Fruit fly (Drosophila melanogaster) whole organism, embryonic: ENCODE measurements around the gene BORCS6.

Experiments
- Aef1 ChIP-seq: fragments of 200-800 bp; sonication (Bioruptor generic); IDR thresholded peaks from 3 replicates; pipeline ENCODE4 v1.3.6; 2022; ENCODE audit warnings: missing biosample characterization, missing genetic modification characterization
- BEAF-32 ChIP-seq: fragments of 200-800 bp; sonication (Bioruptor generic); optimal IDR thresholded peaks from 3 replicates; lab custom pipeline; 2017; ENCODE audit warnings: missing biosample characterization, missing genetic modification characterization, mild to moderate bottlenecking, moderate library complexity, missing genetic modification reagents
- C15 ChIP-seq: fragments of 200-800 bp; sonication (Bioruptor generic); IDR thresholded peaks from 3 replicates; pipeline ENCODE4 v1.3.6; 2022; ENCODE audit warnings: missing biosample characterization, missing genetic modification characterization
- CG11398 ChIP-seq: fragments of 200-800 bp; sonication (Bioruptor generic); optimal IDR thresholded peaks from 2 replicates; lab custom pipeline; 2016; ENCODE audit warnings: missing biosample characterization, missing genetic modification characterization
- CG11696 ChIP-seq: fragments of 200-800 bp; sonication (Bioruptor generic); IDR thresholded peaks from 2 replicates; pipeline ENCODE4 v1.3.6; 2022; ENCODE audit warnings: missing biosample characterization, missing genetic modification characterization
- CG12391 ChIP-seq: fragments of 200-800 bp; sonication (Bioruptor generic); optimal IDR thresholded peaks from 3 replicates; lab custom pipeline; 2018; ENCODE audit warnings: missing biosample characterization, mild to moderate bottlenecking, missing genetic modification characterization, moderate library complexity
- CG13287 ChIP-seq: fragments of 200-800 bp; sonication (Bioruptor generic); IDR thresholded peaks from 2 replicates; pipeline ENCODE4 v1.3.6; 2022; ENCODE audit warnings: missing biosample characterization, missing genetic modification characterization; ENCODE audit not compliant: partially characterized antibody
- CG14050 ChIP-seq: fragments of 200-800 bp; sonication (Bioruptor generic); IDR thresholded peaks from 3 replicates; pipeline ENCODE4 v1.3.6; 2022; ENCODE audit warnings: missing biosample characterization, missing genetic modification characterization
- CG15696 ChIP-seq: fragments of 200-800 bp; sonication (Bioruptor generic); optimal IDR thresholded peaks from 2 replicates; lab custom pipeline; 2019; ENCODE audit warnings: missing biosample characterization, mild to moderate bottlenecking, missing genetic modification characterization, moderate library complexity
- CG2875 ChIP-seq: fragments of 200-800 bp; sonication (Bioruptor generic); optimal IDR thresholded peaks from 2 replicates; lab custom pipeline; 2017; ENCODE audit warnings: missing biosample characterization, mild to moderate bottlenecking, missing genetic modification characterization, missing genetic modification reagents
- CG3726 ChIP-seq: fragments of 200-800 bp; sonication (Bioruptor generic); IDR thresholded peaks from 3 replicates; pipeline ENCODE4, ENCODE4 v1.3.6; 2022; ENCODE audit warnings: missing biosample characterization, missing genetic modification characterization
- CG6272 ChIP-seq: fragments of 200-800 bp; sonication (Bioruptor generic); IDR thresholded peaks from 2 replicates; pipeline ENCODE4 v1.3.6; 2022; ENCODE audit warnings: missing biosample characterization, missing genetic modification characterization
- CG7745 ChIP-seq: fragments of 200-800 bp; sonication (Bioruptor generic); optimal IDR thresholded peaks from 2 replicates; lab custom pipeline; 2018; ENCODE audit warnings: missing biosample characterization, mild to moderate bottlenecking, missing genetic modification characterization, moderate library complexity
- CG7839 ChIP-seq: fragments of 200-800 bp; sonication (Bioruptor generic); optimal IDR thresholded peaks from 3 replicates; lab custom pipeline; 2018; ENCODE audit warnings: missing biosample characterization, mild to moderate bottlenecking, missing genetic modification characterization, moderate library complexity
- CG9437 ChIP-seq: fragments of 200-800 bp; sonication (Bioruptor generic); optimal IDR thresholded peaks from 2 replicates; lab custom pipeline; 2018; ENCODE audit warnings: missing biosample characterization, mild to moderate bottlenecking, missing genetic modification characterization
- Camta ChIP-seq: fragments of 200-800 bp; sonication (Bioruptor generic); optimal IDR thresholded peaks from 2 replicates; lab custom pipeline; 2016; ENCODE audit warnings: missing biosample characterization, missing genetic modification characterization
- Chrac-16 ChIP-seq: fragments of 200-800 bp; sonication (Bioruptor generic); optimal IDR thresholded peaks from 3 replicates; lab custom pipeline; 2016; ENCODE audit warnings: missing biosample characterization, missing genetic modification characterization
- Dip2 ChIP-seq: fragments of 200-800 bp; sonication (Bioruptor generic); IDR thresholded peaks from 2 replicates; pipeline ENCODE4 v1.3.6; 2022; ENCODE audit warnings: missing biosample characterization, missing genetic modification characterization
- ERR ChIP-seq: fragments of 200-800 bp; sonication (Bioruptor generic); optimal IDR thresholded peaks from 2 replicates; lab custom pipeline; 2016; ENCODE audit warnings: missing biosample characterization, missing genetic modification characterization
- Ets65A ChIP-seq: fragments of 200-800 bp; sonication (Bioruptor generic); peaks from one replicate; lab custom pipeline; 2016; ENCODE audit warnings: missing biosample characterization, missing genetic modification characterization
- H15 ChIP-seq: fragments of 200-800 bp; sonication (Bioruptor generic); IDR thresholded peaks from 3 replicates; pipeline ENCODE4 v1.3.6; 2022; ENCODE audit warnings: missing biosample characterization, missing genetic modification characterization
- Hand ChIP-seq: fragments of 200-800 bp; sonication (Bioruptor generic); optimal IDR thresholded peaks from 2 replicates; lab custom pipeline; 2017; ENCODE audit warnings: mild to moderate bottlenecking, missing biosample characterization, missing genetic modification reagents, missing genetic modification characterization
- Hey ChIP-seq: fragments of 200-800 bp; sonication (Bioruptor generic); optimal IDR thresholded peaks from 3 replicates; lab custom pipeline; 2018; ENCODE audit warnings: missing biosample characterization, mild to moderate bottlenecking, missing genetic modification characterization
- MBD-R2 ChIP-seq: fragments of 200-800 bp; sonication (Bioruptor generic); IDR thresholded peaks from 2 replicates; pipeline ENCODE4 v1.3.6; 2022; ENCODE audit warnings: missing biosample characterization, missing genetic modification characterization
- MTF-1 ChIP-seq: fragments of 200-800 bp; sonication (Bioruptor generic); optimal IDR thresholded peaks from 2 replicates; lab custom pipeline; 2018; ENCODE audit warnings: missing biosample characterization, mild to moderate bottlenecking, missing genetic modification characterization, borderline replicate concordance
- Neu2 ChIP-seq: fragments of 200-800 bp; sonication (Bioruptor generic); optimal IDR thresholded peaks from 3 replicates; lab custom pipeline; 2016; ENCODE audit warnings: missing biosample characterization, missing genetic modification characterization, borderline replicate concordance
- PHDP ChIP-seq: fragments of 200-800 bp; sonication (Bioruptor generic); optimal IDR thresholded peaks from 3 replicates; lab custom pipeline; 2018; ENCODE audit warnings: missing biosample characterization, mild to moderate bottlenecking, missing genetic modification characterization, moderate library complexity
- Pdp1 ChIP-seq, 2 experiments: fragments of 200-800 bp; sonication (Bioruptor generic); optimal IDR thresholded peaks; 3 replicates each; lab custom pipeline; 2016; ENCODE audit warnings: missing biosample characterization in 2 of 2, missing genetic modification characterization in 2 of 2, mild to moderate bottlenecking in 1 of 2, moderate library complexity in 1 of 2
- Side ChIP-seq: fragments of 200-800 bp; sonication (Bioruptor generic); optimal IDR thresholded peaks from 2 replicates; lab custom pipeline; 2016; ENCODE audit warnings: missing biosample characterization, missing genetic modification characterization
- Tbp ChIP-seq: fragments of >200 bp; optimal IDR thresholded peaks from 2 replicates; lab custom pipeline; 2018; ENCODE audit warnings: missing biosample characterization, missing genetic modification characterization
- Xbp1 ChIP-seq: fragments of 200-800 bp; sonication (Bioruptor generic); optimal IDR thresholded peaks from 3 replicates; lab custom pipeline; 2016; ENCODE audit warnings: missing biosample characterization, mild to moderate bottlenecking, missing genetic modification characterization
- az2 ChIP-seq: fragments of 200-800 bp; sonication (Bioruptor generic); optimal IDR thresholded peaks from 3 replicates; lab custom pipeline; 2016; ENCODE audit warnings: missing biosample characterization, missing genetic modification characterization
- bcd ChIP-seq: fragments of 200-800 bp; sonication (Bioruptor generic); optimal IDR thresholded peaks from 2 replicates; lab custom pipeline; 2017; ENCODE audit warnings: missing biosample characterization, mild to moderate bottlenecking, missing genetic modification characterization
- bigmax ChIP-seq: fragments of 200-800 bp; sonication (Bioruptor generic); optimal IDR thresholded peaks from 2 replicates; lab custom pipeline; 2018; ENCODE audit warnings: missing biosample characterization, mild to moderate bottlenecking, missing genetic modification characterization
- bsh ChIP-seq, 2 experiments: fragments of 200-800 bp; sonication (Bioruptor generic); optimal IDR thresholded peaks; 2 replicates each; lab custom pipeline; 2017 to 2018; ENCODE audit warnings: mild to moderate bottlenecking in 2 of 2, missing biosample characterization in 2 of 2, missing genetic modification characterization in 2 of 2, moderate library complexity in 1 of 2
- cg ChIP-seq: fragments of 200-800 bp; sonication (Bioruptor generic); optimal IDR thresholded peaks from 3 replicates; lab custom pipeline; 2019; ENCODE audit warnings: missing biosample characterization, mild to moderate bottlenecking, missing genetic modification characterization, moderate library complexity
- dysf ChIP-seq: fragments of 200-800 bp; sonication (Bioruptor generic); IDR thresholded peaks from 3 replicates; pipeline ENCODE4 v1.3.6; 2022; ENCODE audit warnings: missing biosample characterization, missing genetic modification characterization
- fd3F ChIP-seq: fragments of 200-800 bp; sonication (Bioruptor generic); optimal IDR thresholded peaks from 2 replicates; lab custom pipeline; 2018; ENCODE audit warnings: missing biosample characterization, mild to moderate bottlenecking, missing genetic modification characterization, moderate library complexity
- h ChIP-seq: fragments of >200 bp; optimal IDR thresholded peaks from 2 replicates; lab custom pipeline; 2017
- lilli ChIP-seq: fragments of 200-800 bp; sonication (Bioruptor generic); optimal IDR thresholded peaks from 3 replicates; lab custom pipeline; 2016; ENCODE audit warnings: missing biosample characterization, missing genetic modification characterization
- lmd ChIP-seq: fragments of 200-800 bp; sonication (Bioruptor generic); IDR thresholded peaks from 2 replicates; pipeline ENCODE4 v1.3.6; 2022; ENCODE audit warnings: missing biosample characterization, missing genetic modification characterization
- luna ChIP-seq: fragments of 200-800 bp; sonication (Bioruptor generic); optimal IDR thresholded peaks from 2 replicates; lab custom pipeline; 2016; ENCODE audit warnings: missing biosample characterization, missing genetic modification characterization
- nmo ChIP-seq: fragments of 200-800 bp; sonication (Bioruptor generic); optimal IDR thresholded peaks from 2 replicates; lab custom pipeline; 2018; ENCODE audit warnings: missing biosample characterization, mild to moderate bottlenecking, missing genetic modification characterization, moderate library complexity
- scrt ChIP-seq: fragments of 200-800 bp; sonication (Bioruptor generic); optimal IDR thresholded peaks from 2 replicates; lab custom pipeline; 2018; ENCODE audit warnings: missing biosample characterization, mild to moderate bottlenecking, missing genetic modification characterization, moderate library complexity
- tna ChIP-seq: fragments of 200-800 bp; sonication (Bioruptor generic); IDR thresholded peaks from 2 replicates; pipeline ENCODE4 v1.3.6; 2022; ENCODE audit warnings: missing biosample characterization, missing genetic modification characterization; ENCODE audit not compliant: partially characterized antibody
- trem ChIP-seq: fragments of 200-800 bp; optimal IDR thresholded peaks from 3 replicates; lab custom pipeline; 2019; ENCODE audit warnings: missing biosample characterization, mild to moderate bottlenecking, missing genetic modification characterization, moderate library complexity
- tup ChIP-seq: fragments of 200-800 bp; sonication (Bioruptor generic); optimal IDR thresholded peaks from 2 replicates; lab custom pipeline; 2016; ENCODE audit warnings: missing biosample characterization, mild to moderate bottlenecking, missing genetic modification characterization, moderate library complexity
- unc-4 ChIP-seq: fragments of 200-800 bp; sonication (Bioruptor generic); IDR thresholded peaks from 2 replicates; pipeline ENCODE4 v1.3.6; 2022; ENCODE audit warnings: missing biosample characterization, missing genetic modification characterization; ENCODE audit not compliant: partially characterized antibody
- z ChIP-seq: fragments of 200-800 bp; sonication (Bioruptor generic); IDR thresholded peaks from 3 replicates; pipeline ENCODE4 v1.3.6; 2022; ENCODE audit warnings: missing biosample characterization, missing genetic modification characterization
- zen2 ChIP-seq: fragments of 200-800 bp; sonication (Bioruptor generic); IDR thresholded peaks from 3 replicates; pipeline ENCODE4 v1.3.6; 2022; ENCODE audit warnings: missing biosample characterization, missing genetic modification characterization; ENCODE audit not compliant: partially characterized antibody

Gene BORCS6

DNA sequence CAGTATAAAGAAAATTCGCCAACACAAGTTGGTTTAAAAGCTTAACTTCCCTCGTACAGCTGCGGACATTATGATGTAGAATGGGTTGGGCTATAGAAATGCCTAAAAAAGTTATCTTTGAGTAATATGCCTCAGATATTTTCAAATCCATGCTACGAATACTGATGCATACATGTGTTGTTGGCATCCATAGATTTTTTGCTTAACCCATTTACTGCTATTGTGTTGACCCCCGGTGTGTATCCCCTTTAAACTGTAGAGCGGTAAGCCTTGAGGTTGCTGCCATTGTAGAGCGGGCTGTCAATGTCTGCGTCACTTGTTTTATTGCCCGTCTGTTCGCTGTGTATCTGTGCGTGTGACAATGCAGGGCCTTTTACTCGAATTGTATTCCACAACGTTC lies 12.3 kb downstream of the BORCS6 start (continued):
- TF ChIP-seq tna (no peak), Ets65A (GFP tag; lab: Kevin White, UChicago) (peak; percentile 92), CG14050 (GFP tag; lab: Robert Waterston, UW) (peak; percentile 64; the same call in 2 of the 3 replicates), bsh (GFP tag; optimal IDR thresholded peaks at IDR 0.05; lab: Kevin White, UChicago) (peak; percentile 17 to 68), cg (GFP tag; lab: Kevin White, UChicago) (peak; percentile 31), bcd (GFP tag; lab: Kevin White, UChicago) (peak; percentile 72), Dip2 (no peak), lilli (peak; percentile 80), CG7839 (tag; lab: Kevin White, UChicago) (peak; percentile 81), CG11696 (GFP tag; lab: Robert Waterston, UW) (peak; percentile 92), az2 (GFP tag; lab: Kevin White, UChicago) (peak; percentile 64), fd3F (GFP tag; lab: Kevin White, UChicago) (peak; percentile 67), C15 (GFP tag; lab: Robert Waterston, UW) (0 out of 3 replicates have a peak, but pooled peaks have one; percentile 27), z (no peak), CG6272 (GFP tag; lab: Robert Waterston, UW) (peak; percentile 59), CG15696 (tag; lab: Kevin White, UChicago) (no peak), CG9437 (GFP tag; lab: Kevin White, UChicago) (peak; percentile 54), Hey (tag; lab: Kevin White, UChicago) (peak; percentile 1), Aef1 (peak; percentile 43; the same call in 1 of the 3 replicates), zen2 (no peak), Tbp (GFP tag; lab: Kevin White, UChicago) (no peak), CG11398 (GFP tag; lab: Kevin White, UChicago) (peak; percentile 74), h (lab: Kevin White, UChicago) (no peak), MBD-R2 (peak; percentile 52; the same call in 1 of the 2 replicates), CG13287 (GFP tag; lab: Robert Waterston, UW) (no peak), Xbp1 (GFP tag; lab: Kevin White, UChicago) (peak; percentile 71), tup (GFP tag; lab: Kevin White, UChicago) (peak; percentile 29), Pdp1 (GFP tag; optimal IDR thresholded peaks at IDR 0.05; lab: Kevin White, UChicago) (peak; percentile 52 to 54), CG7745 (no peak), BEAF-32 (GFP tag; lab: Kevin White, UChicago) (no peak), CG12391 (tag; lab: Kevin White, UChicago) (peak; percentile 68), Camta (peak; percentile 60), PHDP (peak; percentile 72), nmo (GFP tag; lab: Kevin White, UChicago) (peak; percentile 64), scrt (GFP tag; lab: Kevin White, UChicago) (peak; percentile 50), bigmax (GFP tag; lab: Kevin White, UChicago) (no peak), dysf (GFP tag; lab: Robert Waterston, UW) (peak; percentile 87), CG2875 (peak; percentile 33), Neu2 (GFP tag; lab: Kevin White, UChicago) (no peak), lmd (peak; percentile 80), H15 (GFP tag; lab: Robert Waterston, UW) (peak; percentile 73; the same call in 2 of the 3 replicates), Chrac-16 (peak; percentile 65), luna (GFP tag; lab: Kevin White, UChicago) (no peak), unc-4 (GFP tag; lab: Robert Waterston, UW) (no peak), Hand (GFP tag; lab: Kevin White, UChicago) (peak; percentile 64), trem (tag; lab: Kevin White, UChicago) (peak; percentile 29), MTF-1 (GFP tag; lab: Kevin White, UChicago) (peak; percentile 49), Side (peak; percentile 62), CG3726 (GFP tag; lab: Robert Waterston, UW) (peak; percentile 58; the same call in 1 of the 3 replicates), ERR (GFP tag; lab: Kevin White, UChicago) (peak; percentile 67)
